Worm (Caenorhabditis elegans) whole organism, mixed stage, embryonic: ENCODE measurements around the gene lam-1.
"Not testable (repeated sequence)": the region's sequence is repeated elsewhere in the genome, so short reads cannot be mapped to it uniquely, and the experiment has no call there.

ENCODE experiments used
- M03D4.4 ChIP-seq: sonication (generic microtip); optimal IDR thresholded peaks from 2 replicates; lab custom pipeline; 2017; ENCODE audit warnings: mild to moderate bottlenecking, missing genetic modification characterization, missing compliant biosample characterization
- blmp-1 ChIP-seq: fragments of 150-350 bp; optimal IDR thresholded peaks from 2 replicates; lab custom pipeline; 2014; ENCODE audit warnings: missing biosample characterization, missing genetic modification characterization
- ceh-39 ChIP-seq: fragments of 150-350 bp; optimal IDR thresholded peaks from 2 replicates; lab custom pipeline; 2014; ENCODE audit warnings: missing biosample characterization, missing genetic modification characterization
- ceh-43 ChIP-seq: fragments of 200-800 bp; sonication (Bioruptor generic); optimal IDR thresholded peaks from 2 replicates; lab custom pipeline; 2018; ENCODE audit warnings: mild to moderate bottlenecking, missing genetic modification characterization, moderate library complexity, missing compliant biosample characterization
- ceh-83 ChIP-seq: fragments of 200-800 bp; sonication (Bioruptor generic); optimal IDR thresholded peaks from 2 replicates; lab custom pipeline; 2018; ENCODE audit warnings: mild to moderate bottlenecking, missing genetic modification characterization, missing compliant biosample characterization
- ces-1 ChIP-seq: fragments of 150-350 bp; optimal IDR thresholded peaks from 2 replicates; lab custom pipeline; 2014; ENCODE audit warnings: missing biosample characterization, missing genetic modification reagents, missing genetic modification characterization
- elt-1 ChIP-seq: sonication (generic microtip); optimal IDR thresholded peaks from 2 replicates; lab custom pipeline; 2017; ENCODE audit warnings: missing genetic modification characterization, mild to moderate bottlenecking, missing compliant biosample characterization, antibody characterized with exemption, moderate library complexity, borderline replicate concordance; ENCODE audit not compliant: insufficient read depth
- elt-3 ChIP-seq: fragments of 150-350 bp; optimal IDR thresholded peaks from 2 replicates; lab custom pipeline; 2014; ENCODE audit warnings: missing biosample characterization, missing genetic modification characterization
- hlh-1 ChIP-seq: fragments of 150-350 bp; optimal IDR thresholded peaks from 2 replicates; lab custom pipeline; 2014; ENCODE audit warnings: missing biosample characterization, missing genetic modification reagents, missing genetic modification characterization
- lin-32 ChIP-seq: fragments of 200-800 bp; sonication (Bioruptor generic); optimal IDR thresholded peaks from 2 replicates; lab custom pipeline; 2018; ENCODE audit warnings: mild to moderate bottlenecking, missing genetic modification characterization, missing compliant biosample characterization
- lsy-2 ChIP-seq: fragments of 150-350 bp; optimal IDR thresholded peaks from 2 replicates; lab custom pipeline; 2014; ENCODE audit warnings: missing biosample characterization, missing genetic modification characterization
- mab-5 ChIP-seq: fragments of 150-350 bp; optimal IDR thresholded peaks from 2 replicates; lab custom pipeline; 2014; ENCODE audit warnings: missing biosample characterization, missing genetic modification characterization
- nhr-2 ChIP-seq: fragments of 150-350 bp; optimal IDR thresholded peaks from 2 replicates; lab custom pipeline; 2014; ENCODE audit warnings: missing biosample characterization, missing genetic modification characterization
- nhr-76 ChIP-seq: sonication (generic microtip); optimal IDR thresholded peaks from 2 replicates; lab custom pipeline; 2017; ENCODE audit warnings: missing biosample characterization, missing genetic modification characterization
- pha-4 ChIP-seq: fragments of 150-350 bp; optimal IDR thresholded peaks from 2 replicates; lab custom pipeline; 2018; ENCODE audit warnings: missing biosample characterization, missing genetic modification reagents, missing genetic modification characterization
- sptf-1 ChIP-seq: sonication (generic microtip); optimal IDR thresholded peaks from 2 replicates; lab custom pipeline; 2017; ENCODE audit warnings: mild to moderate bottlenecking, missing genetic modification characterization, moderate library complexity, missing compliant biosample characterization
- tbx-8 ChIP-seq: fragments of 200-800 bp; sonication (Bioruptor generic); optimal IDR thresholded peaks from 2 replicates; lab custom pipeline; 2018; ENCODE audit warnings: mild to moderate bottlenecking, missing genetic modification characterization, moderate library complexity, missing compliant biosample characterization
- unc-120 ChIP-seq: sonication (generic microtip); optimal IDR thresholded peaks from 2 replicates; lab custom pipeline; 2017; ENCODE audit warnings: missing genetic modification characterization, missing compliant biosample characterization; ENCODE audit not compliant: poor library complexity, severe bottlenecking
- unc-39 ChIP-seq: fragments of 150-350 bp; optimal IDR thresholded peaks from 2 replicates; lab custom pipeline; 2014; ENCODE audit warnings: missing biosample characterization, missing genetic modification characterization
- zip-8 ChIP-seq: fragments of 150-350 bp; optimal IDR thresholded peaks from 2 replicates; lab custom pipeline; 2014; ENCODE audit warnings: missing biosample characterization, missing genetic modification characterization
- ztf-11 ChIP-seq: fragments of 150-350 bp; optimal IDR thresholded peaks from 2 replicates; lab custom pipeline; 2014; ENCODE audit warnings: missing biosample characterization, missing genetic modification characterization

The lam-1 gene

ce11 chrIV:5137809-5138208 lies 35.3 kb upstream of the lam-1 start:
- TF ChIP-seq ces-1 (GFP tag; lab: Kevin White, UChicago): peak; percentile 88
- no peak for TF ChIP-seq ceh-83 (GFP tag; lab: Kevin White, UChicago)

- TF ChIP-seq ces-1 (GFP tag; lab: Kevin White, UChicago): peak; percentile 44
- TF ChIP-seq blmp-1: no peak
- TF ChIP-seq ceh-43 (GFP tag; lab: Kevin White, UChicago): no peak
Measured at ce11 chrIV:5139189-5139588, 33.9 kb upstream of the lam-1 start.

ce11 chrIV:5139972-5140371 lies 33.2 kb upstream of the lam-1 start:
- TF ChIP-seq hlh-1 (no peak), elt-3 (no peak), nhr-2 (no peak), unc-39 (tag; lab: Kevin White, UChicago) (no peak), M03D4.4 (tag; lab: Kevin White, UChicago) (no peak), ceh-39 (tag; lab: Kevin White, UChicago) (no peak), ceh-43 (GFP tag; lab: Kevin White, UChicago) (no peak), ztf-11 (tag; lab: Kevin White, UChicago) (no peak)
- TF ChIP-seq, all 35 proteins: peak for 0

- TF ChIP-seq ceh-39 (tag; lab: Kevin White, UChicago): no peak
- TF ChIP-seq lsy-2 (tag; lab: Kevin White, UChicago): no peak
- no peak for TF ChIP-seq sptf-1 (tag; lab: Kevin White, UChicago)
- TF ChIP-seq pha-4 (tag; lab: Kevin White, UChicago): no peak
- TF ChIP-seq elt-3: no peak
- TF ChIP-seq, all 35 proteins: peak for 0
Measured at ce11 chrIV:5149793-5150192, 23.3 kb upstream of the lam-1 start, which contains the start of gene C24D10.5. TSS of gene C24D10.5 (plus strand) at chrIV:5150093.

- TF ChIP-seq lin-32: no peak
- TF ChIP-seq ceh-39 (tag; lab: Kevin White, UChicago): no peak
- TF ChIP-seq tbx-8 (GFP tag; lab: Kevin White, UChicago): no peak
Measured at ce11 chrIV:5152391-5152790, 20.7 kb upstream of the lam-1 start, which contains the start of gene soc-2. TSS of gene soc-2 (minus strand) at chrIV:5152491.

- TF ChIP-seq mab-5 (tag; lab: Kevin White, UChicago) (no peak), zip-8 (peak; percentile 58)
Measured at ce11 chrIV:5157226-5157625, 15.9 kb upstream of the lam-1 start, which contains the start of gene C24D10.49. TSS of gene C24D10.49 (minus strand) at chrIV:5157326.

- TF ChIP-seq ces-1 (GFP tag; lab: Kevin White, UChicago) (peak; percentile 22), lin-32 (no peak), ceh-83 (GFP tag; lab: Kevin White, UChicago) (no peak), elt-1 (tag; lab: Kevin White, UChicago) (peak; percentile 37)
Measured at ce11 chrIV:5160171-5160570, 13.0 kb upstream of the lam-1 start, which contains the start of the genes C24D10.6 and C24D10.4. TSS of gene C24D10.6 (minus strand) at chrIV:5160248. TSS of gene C24D10.4 (plus strand) at chrIV:5160522.

- not testable (repeated sequence) for TF ChIP-seq lin-32; nhr-2; nhr-76 (tag; lab: Kevin White, UChicago)
Measured at ce11 chrIV:5162941-5163340, 10.2 kb upstream of the lam-1 start, which contains the start of the genes nspd-3 and C24D10.2. TSS of gene nspd-3 (minus strand) at chrIV:5163041. TSS of gene C24D10.2 (plus strand) at chrIV:5163339.

ce11 chrIV:5165626-5166025 lies 7.5 kb upstream of the lam-1 start, which contains the start of gene nspd-6:
TSS of gene nspd-6 (minus strand) at chrIV:5165726.
- TF ChIP-seq nhr-2; hlh-1; lsy-2 (tag; lab: Kevin White, UChicago): not testable (repeated sequence)
- TF ChIP-seq, all 35 proteins: peak for 0; not testable (repeated sequence) for 35

- TF ChIP-seq unc-120 (tag; lab: Kevin White, UChicago) (no peak), mab-5 (tag; lab: Kevin White, UChicago) (no peak), ceh-43 (GFP tag; lab: Kevin White, UChicago) (no peak)
- TF ChIP-seq, all 35 proteins: peak for 0
Measured at ce11 chrIV:5166030-5166429, 7.1 kb upstream of the lam-1 start, which contains the start of gene ptp-5.1. TSS of gene ptp-5.1 (plus strand) at chrIV:5166330.
